Worm (Caenorhabditis elegans) whole organism, midembryonic: ENCODE results near the gene hsp-12.3.

Experiments
- T22C8.4 ChIP-seq: fragments of 200-800 bp; sonication (Bioruptor generic); IDR thresholded peaks from 2 replicates; pipeline ENCODE4 v1.3.6; 2022; ENCODE audit warnings: missing genetic modification characterization, missing compliant biosample characterization
- cog-1 ChIP-seq: sonication (generic microtip); optimal IDR thresholded peaks from 2 replicates; lab custom pipeline; 2016; ENCODE audit warnings: missing genetic modification characterization, missing compliant biosample characterization
- flt-1 ChIP-seq: fragments of 200-800 bp; sonication (Bioruptor generic); IDR thresholded peaks from 2 replicates; pipeline ENCODE4 v1.3.6; 2022; ENCODE audit warnings: missing genetic modification characterization, missing compliant biosample characterization
- klf-2 ChIP-seq: fragments of 200-800 bp; sonication (Bioruptor generic); conservative IDR thresholded peaks from 2 replicates; pipeline ENCODE4 v1.3.6; 2022; ENCODE audit warnings: missing genetic modification reagents, missing genetic modification characterization, missing compliant biosample characterization
- ref-1 ChIP-seq: fragments of 200-800 bp; sonication (Bioruptor generic); conservative IDR thresholded peaks from 2 replicates; pipeline ENCODE4 v1.3.6; 2022; ENCODE audit warnings: missing genetic modification reagents, missing genetic modification characterization, missing compliant biosample characterization
- tab-1 ChIP-seq: fragments of 200-800 bp; sonication (Bioruptor generic); IDR thresholded peaks from 2 replicates; pipeline ENCODE4 v1.3.6; 2022; ENCODE audit warnings: missing genetic modification characterization, missing compliant biosample characterization
- ztf-23 ChIP-seq: fragments of 200-800 bp; sonication (Bioruptor generic); IDR thresholded peaks from 2 replicates; pipeline ENCODE4 v1.3.6; 2022; ENCODE audit warnings: missing genetic modification reagents, missing genetic modification characterization, missing compliant biosample characterization
- ztf-29 ChIP-seq: fragments of 200-800 bp; sonication (Bioruptor generic); IDR thresholded peaks from 2 replicates; pipeline ENCODE4 v1.3.6; 2022; ENCODE audit warnings: missing genetic modification reagents, missing genetic modification characterization, missing compliant biosample characterization

DNA sequence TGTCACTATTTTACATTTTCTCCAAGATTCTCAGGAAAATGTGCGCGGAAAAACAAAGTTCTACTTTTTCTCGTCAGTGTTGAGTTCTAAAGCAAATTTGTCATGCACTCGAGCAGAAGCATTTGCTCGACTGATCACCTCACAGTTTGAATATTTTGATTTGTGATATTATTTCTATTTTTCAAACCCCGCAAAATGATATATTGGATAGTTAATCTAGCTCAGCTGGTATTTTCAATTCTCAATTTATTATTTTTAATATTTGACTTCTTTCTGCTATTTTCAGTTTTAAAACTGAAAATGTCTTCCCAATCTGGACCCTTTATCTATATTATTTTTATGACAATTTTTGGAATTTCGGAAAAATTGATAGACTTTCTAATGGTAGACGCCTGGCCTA is 22.2 kb downstream of the hsp-12.3 start, which contains the start of gene srxa-2:
- TF ChIP-seq ref-1 (GFP tag; lab: Robert Waterston, UW) (no peak), klf-2 (no peak), T22C8.4 (no peak), flt-1 (GFP tag; lab: Robert Waterston, UW) (no peak), ztf-23 (GFP tag; lab: Robert Waterston, UW) (no peak), cog-1 (tag; lab: Kevin White, UChicago) (no peak), ztf-29 (GFP tag; lab: Robert Waterston, UW) (no peak), tab-1 (no peak)
